Worm (Caenorhabditis elegans) whole organism, L4 larva: ENCODE measurements around the gene vha-12.

Source experiments
- D1046.2 ChIP-seq: fragments of 200-800 bp; sonication (Bioruptor generic); IDR thresholded peaks from 2 replicates; pipeline ENCODE4 v1.3.6; 2022; ENCODE audit warnings: missing genetic modification characterization, missing compliant biosample characterization
- R02D3.7 ChIP-seq: fragments of 150-350 bp; sonication (generic microtip); optimal IDR thresholded peaks from 3 replicates; lab custom pipeline; 2014; ENCODE audit warnings: missing biosample characterization, missing genetic modification characterization
- T20F7.1 ChIP-seq: fragments of 200-800 bp; sonication (Bioruptor generic); optimal IDR thresholded peaks from 2 replicates; lab custom pipeline; 2018; ENCODE audit warnings: mild to moderate bottlenecking, missing genetic modification characterization, missing compliant biosample characterization
- Y5F2A.4 ChIP-seq: fragments of 200-800 bp; sonication (Bioruptor generic); optimal IDR thresholded peaks from 2 replicates; lab custom pipeline; 2018; ENCODE audit warnings: mild to moderate bottlenecking, missing genetic modification characterization, missing compliant biosample characterization
- aha-1 ChIP-seq: fragments of 150-350 bp; peaks from one replicate; lab custom pipeline; 2014; ENCODE audit warnings: missing biosample characterization, missing genetic modification characterization
- aly-2 ChIP-seq: sonication (generic microtip); optimal IDR thresholded peaks from 2 replicates; lab custom pipeline; 2018; ENCODE audit warnings: missing biosample characterization, missing genetic modification characterization
- arid-1 ChIP-seq: fragments of 200-800 bp; sonication (Bioruptor generic); conservative IDR thresholded peaks from 2 replicates; pipeline ENCODE4 v1.3.6; 2022; ENCODE audit warnings: missing genetic modification reagents, missing genetic modification characterization, missing compliant biosample characterization
- ceh-20 ChIP-seq: fragments of 200-800 bp; sonication (Bioruptor generic); IDR thresholded peaks from 2 replicates; pipeline ENCODE4 v1.3.6; 2022; ENCODE audit warnings: missing genetic modification reagents, missing genetic modification characterization, missing compliant biosample characterization
- ceh-28 ChIP-seq: fragments of 150-350 bp; optimal IDR thresholded peaks from 2 replicates; lab custom pipeline; 2014; ENCODE audit warnings: missing biosample characterization, missing genetic modification reagents, missing genetic modification characterization
- cey-2 ChIP-seq: sonication (generic microtip); optimal IDR thresholded peaks from 3 replicates; lab custom pipeline; 2017; ENCODE audit warnings: missing genetic modification characterization, mild to moderate bottlenecking, missing compliant biosample characterization, antibody characterized with exemption, borderline replicate concordance; ENCODE audit not compliant: insufficient read depth
- ctbp-1 ChIP-seq: fragments of 200-800 bp; sonication (Bioruptor generic); IDR thresholded peaks from 2 replicates; pipeline ENCODE4 v1.3.6; 2022; ENCODE audit warnings: missing genetic modification reagents, missing genetic modification characterization, missing compliant biosample characterization
- daf-16 ChIP-seq, 3 experiments: sonication (generic microtip); optimal IDR thresholded peaks; 2 replicates each; lab custom pipeline; 2016 to 2017; ENCODE audit warnings: missing genetic modification characterization in 3 of 3, missing genetic modification reagents in 3 of 3, mild to moderate bottlenecking in 2 of 3, missing compliant biosample characterization in 2 of 3, missing biosample characterization in 1 of 3, moderate library complexity in 1 of 3
- dmd-8 ChIP-seq: fragments of 200-800 bp; sonication (Bioruptor generic); IDR thresholded peaks from 2 replicates; pipeline ENCODE4 v1.3.6; 2022; ENCODE audit warnings: missing genetic modification characterization, missing compliant biosample characterization
- dmd-9 ChIP-seq: fragments of 200-800 bp; sonication (Bioruptor generic); IDR thresholded peaks from 2 replicates; pipeline ENCODE4 v1.3.6; 2022; ENCODE audit warnings: missing genetic modification reagents, missing genetic modification characterization, missing compliant biosample characterization
- duxl-1 ChIP-seq: sonication (generic microtip); optimal IDR thresholded peaks from 2 replicates; lab custom pipeline; 2016; ENCODE audit warnings: mild to moderate bottlenecking, missing genetic modification characterization, moderate library complexity, missing compliant biosample characterization; ENCODE audit not compliant: poor library complexity
- dve-1 ChIP-seq: sonication (generic microtip); optimal IDR thresholded peaks from 2 replicates; lab custom pipeline; 2017; ENCODE audit warnings: antibody characterized with exemption, mild to moderate bottlenecking, missing genetic modification characterization, missing compliant biosample characterization; ENCODE audit not compliant: insufficient read depth
- fkh-10 ChIP-seq: fragments of 150-350 bp; optimal IDR thresholded peaks from 2 replicates; lab custom pipeline; 2014; ENCODE audit warnings: missing biosample characterization, missing genetic modification reagents, missing genetic modification characterization
- fos-1 ChIP-seq: fragments of 150-350 bp; optimal IDR thresholded peaks from 2 replicates; lab custom pipeline; 2014; ENCODE audit warnings: missing biosample characterization, missing genetic modification characterization
- gei-8 ChIP-seq: fragments of 200-800 bp; sonication (Bioruptor generic); optimal IDR thresholded peaks from 2 replicates; lab custom pipeline; 2018; ENCODE audit warnings: mild to moderate bottlenecking, missing genetic modification characterization, missing compliant biosample characterization
- hif-1 ChIP-seq, 2 experiments: sonication (generic microtip); optimal IDR thresholded peaks; 2 replicates each; lab custom pipeline; 2016 to 2017; ENCODE audit warnings: missing compliant biosample characterization in 2 of 2, missing genetic modification characterization in 2 of 2, missing genetic modification reagents in 2 of 2, missing genotype in 2 of 2, mild to moderate bottlenecking in 1 of 2
- lim-7 ChIP-seq: fragments of 200-800 bp; sonication (Bioruptor generic); IDR thresholded peaks from 2 replicates; pipeline ENCODE4 v1.3.6; 2022; ENCODE audit warnings: missing genetic modification characterization, missing compliant biosample characterization
- lin-13 ChIP-seq: fragments of 150-350 bp; optimal IDR thresholded peaks from 2 replicates; lab custom pipeline; 2014; ENCODE audit warnings: missing biosample characterization, missing genetic modification reagents, missing genetic modification characterization
- lin-29 ChIP-seq: fragments of 200-800 bp; sonication (Bioruptor generic); IDR thresholded peaks from 2 replicates; pipeline ENCODE4 v1.3.6; 2022; ENCODE audit warnings: missing genetic modification reagents, missing genetic modification characterization, missing compliant biosample characterization
- lir-3 ChIP-seq: sonication (generic microtip); optimal IDR thresholded peaks from 2 replicates; lab custom pipeline; 2016; ENCODE audit warnings: mild to moderate bottlenecking, missing genetic modification characterization, missing compliant biosample characterization
- mxl-2 ChIP-seq: fragments of 200-800 bp; sonication (Bioruptor generic); conservative IDR thresholded peaks from 2 replicates; pipeline ENCODE4 v1.3.6; 2022; ENCODE audit warnings: missing genetic modification reagents, missing genetic modification characterization, missing compliant biosample characterization
- mxl-3 ChIP-seq: fragments of 200-800 bp; sonication (Bioruptor generic); optimal IDR thresholded peaks from 2 replicates; lab custom pipeline; 2018; ENCODE audit warnings: mild to moderate bottlenecking, missing genetic modification characterization, missing compliant biosample characterization
- nhr-11 ChIP-seq: fragments of 150-350 bp; optimal IDR thresholded peaks from 2 replicates; lab custom pipeline; 2014; ENCODE audit warnings: missing biosample characterization, missing genetic modification characterization
- nhr-25 ChIP-seq: sonication (generic microtip); optimal IDR thresholded peaks from 2 replicates; lab custom pipeline; 2017; ENCODE audit warnings: missing genetic modification characterization, mild to moderate bottlenecking, missing compliant biosample characterization, antibody characterized with exemption, moderate library complexity, borderline replicate concordance; ENCODE audit not compliant: insufficient read depth
- nhr-28 ChIP-seq: fragments of 150-350 bp; optimal IDR thresholded peaks from 2 replicates; lab custom pipeline; 2014; ENCODE audit warnings: missing biosample characterization, missing genetic modification characterization
- nhr-48 ChIP-seq: sonication (generic microtip); optimal IDR thresholded peaks from 2 replicates; lab custom pipeline; 2016; ENCODE audit warnings: mild to moderate bottlenecking, missing genetic modification characterization, missing compliant biosample characterization
- rbr-2 ChIP-seq: sonication (generic microtip); optimal IDR thresholded peaks from 2 replicates; lab custom pipeline; 2016; ENCODE audit warnings: missing genotype, missing genetic modification characterization, missing compliant biosample characterization
- saeg-2 ChIP-seq: fragments of 200-800 bp; sonication (Bioruptor generic); IDR thresholded peaks from 2 replicates; pipeline ENCODE4 v1.3.6; 2022; ENCODE audit warnings: missing genetic modification reagents, missing genetic modification characterization, missing compliant biosample characterization
- set-16 ChIP-seq: fragments of 200-800 bp; sonication (Bioruptor generic); IDR thresholded peaks from 2 replicates; pipeline ENCODE4 v1.3.6; 2022; ENCODE audit warnings: missing genetic modification reagents, missing genetic modification characterization, missing compliant biosample characterization
- unc-130 ChIP-seq: sonication (generic microtip); optimal IDR thresholded peaks from 2 replicates; lab custom pipeline; 2016; ENCODE audit warnings: missing genetic modification reagents, missing genetic modification characterization, missing compliant biosample characterization
- unc-62 ChIP-seq, 3 experiments: fragments of 150-350 bp in 1 of 3; sonication (generic microtip); optimal IDR thresholded peaks in 2 of 3; peaks in 1 of 3; 1 replicate in 1 of 3; 2 replicates in 2 of 3; lab custom pipeline; 2014 to 2017; ENCODE audit warnings: missing biosample characterization in 3 of 3, missing genetic modification characterization in 3 of 3, missing genetic modification reagents in 3 of 3, missing genotype in 1 of 3
- zfp-2 ChIP-seq: sonication (generic microtip); optimal IDR thresholded peaks from 2 replicates; lab custom pipeline; 2016; ENCODE audit warnings: mild to moderate bottlenecking, missing genetic modification characterization, missing compliant biosample characterization
- zfp-3 ChIP-seq: fragments of 200-800 bp; sonication (Bioruptor generic); conservative IDR thresholded peaks from 2 replicates; pipeline ENCODE4 v1.3.6; 2022; ENCODE audit warnings: missing genetic modification reagents, missing genetic modification characterization, missing compliant biosample characterization
- ztf-11 ChIP-seq: fragments of 150-350 bp; optimal IDR thresholded peaks from 2 replicates; lab custom pipeline; 2014; ENCODE audit warnings: missing biosample characterization, missing genetic modification characterization

Gene vha-12

ce11 chrX:4145051-4145826 is 45.7 kb upstream of the vha-12 start (continued):
- TF ChIP-seq daf-16 (GFP tag; optimal IDR thresholded peaks at IDR 0.05; lab: Kevin White, UChicago) = peak in 1 of 2 experiments; percentile 34
- TF ChIP-seq daf-16 (tag; optimal IDR thresholded peaks at IDR 0.05; lab: Kevin White, UChicago) = peak; percentile 70
- TF ChIP-seq dve-1 (tag; lab: Kevin White, UChicago) = peak; percentile 47
- TF ChIP-seq fkh-10 (GFP tag; lab: Kevin White, UChicago) = peak; percentile 60
- peak; percentile 60; the same call in 1 of the 2 replicates for TF ChIP-seq set-16 (GFP tag; lab: Robert Waterston, UW)
- TF ChIP-seq zfp-3 = no peak
- no peak for TF ChIP-seq saeg-2
- TF ChIP-seq rbr-2 (tag; lab: Kevin White, UChicago) = peak; percentile 54
- no peak for TF ChIP-seq T20F7.1 (GFP tag; lab: Kevin White, UChicago)
- no peak for TF ChIP-seq ztf-11 (tag; lab: Kevin White, UChicago)
- TF ChIP-seq aly-2 (tag; lab: Kevin White, UChicago) = no peak
- peak; percentile 95 for TF ChIP-seq nhr-25
- TF ChIP-seq D1046.2 = no peak
- no peak for TF ChIP-seq lin-29 (GFP tag; lab: Robert Waterston, UW)
- TF ChIP-seq dmd-9 (GFP tag; lab: Robert Waterston, UW) = peak; percentile 82; the same call in 1 of the 2 replicates
- TF ChIP-seq zfp-2 (tag; lab: Kevin White, UChicago) = peak; percentile 36
- TF ChIP-seq nhr-28 (tag; lab: Kevin White, UChicago) = peak; percentile 97
- TF ChIP-seq cey-2 (tag; lab: Kevin White, UChicago) = no peak
- TF ChIP-seq R02D3.7 (tag; lab: Kevin White, UChicago) = no peak
- no peak for TF ChIP-seq lim-7 (GFP tag; lab: Robert Waterston, UW)
- TF ChIP-seq ceh-28 (tag; lab: Kevin White, UChicago) = peak; percentile 15
- peak; percentile 57; the same call in 1 of the 2 replicates for TF ChIP-seq ctbp-1 (GFP tag; lab: Robert Waterston, UW)
- peak; percentile 35 to 83 for TF ChIP-seq hif-1 (tag; optimal IDR thresholded peaks at IDR 0.05; lab: Kevin White, UChicago)
- peak; percentile 33; the same call in 1 of the 2 replicates for TF ChIP-seq arid-1 (GFP tag; lab: Robert Waterston, UW)
- TF ChIP-seq nhr-11 = peak; percentile 64
- peak; percentile 15; the same call in 1 of the 2 replicates for TF ChIP-seq ceh-20 (GFP tag; lab: Robert Waterston, UW)
- peak; percentile 93 for TF ChIP-seq mxl-3
- TF ChIP-seq unc-130 (GFP tag; lab: Kevin White, UChicago) = no peak

ce11 chrX:4146046-4146445 is 44.8 kb upstream of the vha-12 start:
- no peak for TF ChIP-seq lir-3 (tag; lab: Kevin White, UChicago)
- no peak for TF ChIP-seq fos-1
- peak; percentile 23 for TF ChIP-seq nhr-25
- TF ChIP-seq daf-16 (GFP tag; optimal IDR thresholded peaks at IDR 0.05; lab: Kevin White, UChicago) = no peak
- peak; percentile 9 for TF ChIP-seq daf-16 (tag; optimal IDR thresholded peaks at IDR 0.05; lab: Kevin White, UChicago)
- no peak for TF ChIP-seq dmd-8 (GFP tag; lab: Robert Waterston, UW)
- peak; percentile 44; the same call in 1 of the 2 replicates for TF ChIP-seq mxl-2 (GFP tag; lab: Robert Waterston, UW)
- no peak for TF ChIP-seq nhr-48 (tag; lab: Kevin White, UChicago)
- TF ChIP-seq ceh-20 (GFP tag; lab: Robert Waterston, UW) = no peak
- no peak for TF ChIP-seq nhr-11
- TF ChIP-seq lin-13 (GFP tag; lab: Kevin White, UChicago) = no peak
- TF ChIP-seq gei-8 (GFP tag; lab: Kevin White, UChicago) = no peak
- TF ChIP-seq unc-62 (GFP tag; optimal IDR thresholded peaks at IDR 0.05 in 1 of 2; lab: Kevin White, UChicago) = peak in 1 of 2 experiments; percentile 58
- TF ChIP-seq unc-62 (tag; optimal IDR thresholded peaks at IDR 0.05; lab: Kevin White, UChicago) = no peak
- no peak for TF ChIP-seq fkh-10 (GFP tag; lab: Kevin White, UChicago)
- TF ChIP-seq aha-1 = peak; percentile 29
- TF ChIP-seq duxl-1 (tag; lab: Kevin White, UChicago) = no peak
- TF ChIP-seq D1046.2 = 0 out of 2 replicates have a peak, but pooled peaks have one; percentile 17
- no peak for TF ChIP-seq unc-130 (GFP tag; lab: Kevin White, UChicago)
- TF ChIP-seq Y5F2A.4 (GFP tag; lab: Kevin White, UChicago) = no peak
